Fruit fly (Drosophila melanogaster) whole organism, embryonic: Measurements from ENCODE around the gene CG12995.

ENCODE experiments used
- ATbp ChIP-seq: fragments of 200-800 bp; sonication (Bioruptor generic); optimal IDR thresholded peaks from 2 replicates; lab custom pipeline; 2017; ENCODE audit warnings: missing biosample characterization, mild to moderate bottlenecking, missing genetic modification characterization, missing genetic modification reagents
- CG10366 ChIP-seq: fragments of 200-800 bp; sonication (Bioruptor generic); IDR thresholded peaks from 2 replicates; pipeline ENCODE4 v1.3.6; 2022; ENCODE audit warnings: missing biosample characterization, missing genetic modification characterization
- CG11398 ChIP-seq: fragments of 200-800 bp; sonication (Bioruptor generic); optimal IDR thresholded peaks from 2 replicates; lab custom pipeline; 2016; ENCODE audit warnings: missing biosample characterization, missing genetic modification characterization
- CG12219 ChIP-seq: fragments of 200-800 bp; sonication (Bioruptor generic); optimal IDR thresholded peaks from 3 replicates; lab custom pipeline; 2018; ENCODE audit warnings: missing biosample characterization, mild to moderate bottlenecking, missing genetic modification characterization
- CG13624 ChIP-seq: fragments of 200-800 bp; sonication (Bioruptor generic); optimal IDR thresholded peaks from 2 replicates; lab custom pipeline; 2016; ENCODE audit warnings: missing biosample characterization, missing genetic modification characterization
- CG14965 ChIP-seq: fragments of 200-800 bp; sonication (Bioruptor generic); optimal IDR thresholded peaks from 2 replicates; lab custom pipeline; 2016; ENCODE audit warnings: missing biosample characterization, missing genetic modification characterization, borderline replicate concordance
- CG1529 ChIP-seq: fragments of 200-800 bp; sonication (Bioruptor generic); optimal IDR thresholded peaks from 3 replicates; lab custom pipeline; 2018; ENCODE audit warnings: missing biosample characterization, missing genetic modification characterization
- CG1602 ChIP-seq: fragments of 200-800 bp; sonication (Bioruptor generic); optimal IDR thresholded peaks from 3 replicates; lab custom pipeline; 2016; ENCODE audit warnings: missing biosample characterization, missing genetic modification characterization
- CG1603 ChIP-seq: fragments of 200-800 bp; sonication (Bioruptor generic); optimal IDR thresholded peaks from 2 replicates; lab custom pipeline; 2019; ENCODE audit warnings: missing biosample characterization, mild to moderate bottlenecking, missing genetic modification characterization, moderate library complexity
- CG16863 ChIP-seq: fragments of 200-800 bp; sonication (Bioruptor generic); optimal IDR thresholded peaks from 3 replicates; lab custom pipeline; 2016; ENCODE audit warnings: missing biosample characterization, missing genetic modification characterization
- CG2889 ChIP-seq: fragments of 200-800 bp; sonication (Bioruptor generic); IDR thresholded peaks from 3 replicates; pipeline ENCODE4 v1.3.6; 2022; ENCODE audit warnings: missing biosample characterization, missing genetic modification characterization
- CG31388 ChIP-seq: fragments of 200-800 bp; sonication (Bioruptor generic); optimal IDR thresholded peaks from 2 replicates; lab custom pipeline; 2016; ENCODE audit warnings: missing biosample characterization, missing genetic modification characterization
- CG3163 ChIP-seq: fragments of 200-800 bp; sonication (Bioruptor generic); optimal IDR thresholded peaks from 3 replicates; lab custom pipeline; 2016; ENCODE audit warnings: missing biosample characterization, missing genetic modification characterization
- CG5180 ChIP-seq: fragments of 200-800 bp; sonication (Bioruptor generic); optimal IDR thresholded peaks from 3 replicates; lab custom pipeline; 2017; ENCODE audit warnings: missing biosample characterization, missing genetic modification characterization, mild to moderate bottlenecking, moderate library complexity, missing genetic modification reagents
- CG6689 ChIP-seq: fragments of 200-800 bp; sonication (Bioruptor generic); IDR thresholded peaks from 2 replicates; pipeline ENCODE4 v1.3.6; 2022; ENCODE audit warnings: missing biosample characterization, missing genetic modification characterization
- CG6813 ChIP-seq: fragments of 200-800 bp; sonication (Bioruptor generic); optimal IDR thresholded peaks from 2 replicates; lab custom pipeline; 2017; ENCODE audit warnings: missing biosample characterization, missing genetic modification characterization, mild to moderate bottlenecking, moderate library complexity, missing genetic modification reagents
- CG6854 ChIP-seq: fragments of 200-800 bp; sonication (Bioruptor generic); optimal IDR thresholded peaks from 3 replicates; lab custom pipeline; 2017; ENCODE audit warnings: missing biosample characterization, mild to moderate bottlenecking, missing genetic modification characterization
- CG7556 ChIP-seq: fragments of 200-800 bp; sonication (Bioruptor generic); optimal IDR thresholded peaks from 2 replicates; lab custom pipeline; 2017; ENCODE audit warnings: missing biosample characterization, mild to moderate bottlenecking, missing genetic modification characterization
- CG7786 ChIP-seq: fragments of 200-800 bp; sonication (Bioruptor generic); optimal IDR thresholded peaks from 2 replicates; lab custom pipeline; 2016; ENCODE audit warnings: missing biosample characterization, missing genetic modification characterization
- D19A ChIP-seq: fragments of 200-800 bp; optimal IDR thresholded peaks from 3 replicates; lab custom pipeline; 2019; ENCODE audit warnings: missing biosample characterization, mild to moderate bottlenecking, missing genetic modification characterization, moderate library complexity
- Dfd ChIP-seq, 2 experiments: fragments of >200 bp; optimal IDR thresholded peaks; 2 replicates each; lab custom pipeline; 2017; ENCODE audit warnings: missing biosample characterization in 2 of 2, missing genetic modification characterization in 2 of 2
- Dip2 ChIP-seq: fragments of 200-800 bp; sonication (Bioruptor generic); IDR thresholded peaks from 2 replicates; pipeline ENCODE4 v1.3.6; 2022; ENCODE audit warnings: missing biosample characterization, missing genetic modification characterization
- Dip3 ChIP-seq: fragments of 200-800 bp; sonication (Bioruptor generic); optimal IDR thresholded peaks from 3 replicates; lab custom pipeline; 2016; ENCODE audit warnings: missing biosample characterization, missing genetic modification characterization
- Dp ChIP-seq: fragments of 200-800 bp; sonication (Bioruptor generic); optimal IDR thresholded peaks from 2 replicates; lab custom pipeline; 2018; ENCODE audit warnings: missing biosample characterization, mild to moderate bottlenecking, missing genetic modification characterization, moderate library complexity
- Drgx ChIP-seq: fragments of 200-800 bp; sonication (Bioruptor generic); IDR thresholded peaks from 2 replicates; pipeline ENCODE4 v1.3.6; 2022; ENCODE audit warnings: missing biosample characterization, missing genetic modification characterization
- Hmr ChIP-seq: fragments of 200-800 bp; sonication (Bioruptor generic); optimal IDR thresholded peaks from 3 replicates; lab custom pipeline; 2017; ENCODE audit warnings: mild to moderate bottlenecking, missing biosample characterization, missing genetic modification reagents, missing genetic modification characterization
- Hr51 ChIP-seq, 2 experiments: fragments of 200-800 bp; sonication (Bioruptor generic); optimal IDR thresholded peaks; 2 replicates in 1 of 2; 3 replicates in 1 of 2; lab custom pipeline; 2016 to 2018; ENCODE audit warnings: missing biosample characterization in 2 of 2, missing genetic modification characterization in 2 of 2, mild to moderate bottlenecking in 1 of 2, moderate library complexity in 1 of 2
- MBD-R2 ChIP-seq: fragments of 200-800 bp; sonication (Bioruptor generic); IDR thresholded peaks from 2 replicates; pipeline ENCODE4 v1.3.6; 2022; ENCODE audit warnings: missing biosample characterization, missing genetic modification characterization
- NFAT ChIP-seq: fragments of 200-800 bp; sonication (Bioruptor generic); IDR thresholded peaks from 2 replicates; pipeline ENCODE4 v1.3.6; 2022; ENCODE audit warnings: missing biosample characterization, missing genetic modification characterization
- Oli ChIP-seq: fragments of 200-800 bp; sonication (Bioruptor generic); optimal IDR thresholded peaks from 2 replicates; lab custom pipeline; 2018; ENCODE audit warnings: missing biosample characterization, mild to moderate bottlenecking, missing genetic modification characterization, moderate library complexity
- ase ChIP-seq: fragments of 200-800 bp; sonication (Bioruptor generic); IDR thresholded peaks from 3 replicates; pipeline ENCODE4 v1.3.6; 2022; ENCODE audit warnings: missing biosample characterization, missing genetic modification characterization
- az2 ChIP-seq: fragments of 200-800 bp; sonication (Bioruptor generic); optimal IDR thresholded peaks from 3 replicates; lab custom pipeline; 2016; ENCODE audit warnings: missing biosample characterization, missing genetic modification characterization
- chif ChIP-seq, 2 experiments: fragments of 200-800 bp; sonication (Bioruptor generic); optimal IDR thresholded peaks; 3 replicates each; lab custom pipeline; 2016; ENCODE audit warnings: missing biosample characterization in 2 of 2, missing genetic modification characterization in 2 of 2
- chinmo ChIP-seq: fragments of 200-800 bp; sonication (Bioruptor generic); IDR thresholded peaks from 4 replicates; pipeline ENCODE4 v1.3.6; 2022; ENCODE audit warnings: missing biosample characterization, missing genetic modification characterization; ENCODE audit not compliant: partially characterized antibody
- crp ChIP-seq, 2 experiments: fragments of 200-800 bp; sonication (Bioruptor generic); optimal IDR thresholded peaks; 2 replicates in 1 of 2; 3 replicates in 1 of 2; lab custom pipeline; 2017; ENCODE audit warnings: missing biosample characterization in 2 of 2, missing genetic modification characterization in 2 of 2, mild to moderate bottlenecking in 1 of 2, moderate library complexity in 1 of 2
- dimm ChIP-seq: fragments of 200-800 bp; sonication (Bioruptor generic); IDR thresholded peaks from 2 replicates; pipeline ENCODE4 v1.3.6; 2022; ENCODE audit warnings: missing biosample characterization, missing genetic modification characterization
- en ChIP-seq: fragments of 200-800 bp; sonication (Bioruptor generic); optimal IDR thresholded peaks from 2 replicates; lab custom pipeline; 2016; ENCODE audit warnings: missing biosample characterization, missing genetic modification characterization
- eyg ChIP-seq: fragments of 200-800 bp; sonication (Bioruptor generic); optimal IDR thresholded peaks from 3 replicates; lab custom pipeline; 2016; ENCODE audit warnings: missing biosample characterization, missing genetic modification characterization
- fu2 ChIP-seq: fragments of 200-800 bp; sonication (Bioruptor generic); optimal IDR thresholded peaks from 2 replicates; lab custom pipeline; 2016; ENCODE audit warnings: missing biosample characterization, missing genetic modification characterization
- gfzf ChIP-seq: fragments of 200-800 bp; sonication (Bioruptor generic); optimal IDR thresholded peaks from 2 replicates; lab custom pipeline; 2016; ENCODE audit warnings: missing biosample characterization, mild to moderate bottlenecking, missing genetic modification characterization, moderate library complexity
- hb ChIP-seq: fragments of 200-800 bp; sonication (Bioruptor generic); IDR thresholded peaks from 3 replicates; pipeline ENCODE4 v1.3.6; 2022; ENCODE audit warnings: missing biosample characterization, missing genetic modification characterization; ENCODE audit not compliant: partially characterized antibody
- ken ChIP-seq: fragments of 200-800 bp; sonication (Bioruptor generic); IDR thresholded peaks from 3 replicates; pipeline ENCODE4 v1.3.6; 2022; ENCODE audit warnings: missing biosample characterization, missing genetic modification characterization
- nau ChIP-seq: fragments of 200-800 bp; sonication (Bioruptor generic); optimal IDR thresholded peaks from 3 replicates; lab custom pipeline; 2017; ENCODE audit warnings: missing biosample characterization, mild to moderate bottlenecking, missing genetic modification characterization, missing genetic modification reagents
- org-1 ChIP-seq: fragments of 200-800 bp; sonication (Bioruptor generic); optimal IDR thresholded peaks from 2 replicates; lab custom pipeline; 2017; ENCODE audit warnings: missing biosample characterization, missing genetic modification characterization
- rib ChIP-seq: fragments of 200-800 bp; sonication (Bioruptor generic); IDR thresholded peaks from 2 replicates; pipeline ENCODE4 v1.3.6; 2022; ENCODE audit warnings: missing biosample characterization, missing genetic modification characterization
- so ChIP-seq: fragments of 200-800 bp; sonication (Bioruptor generic); IDR thresholded peaks from 3 replicates; pipeline ENCODE4 v1.3.6; 2022; ENCODE audit warnings: missing biosample characterization, missing genetic modification characterization
- trem ChIP-seq: fragments of 200-800 bp; optimal IDR thresholded peaks from 3 replicates; lab custom pipeline; 2019; ENCODE audit warnings: missing biosample characterization, mild to moderate bottlenecking, missing genetic modification characterization, moderate library complexity
- twi ChIP-seq: fragments of 200-800 bp; optimal IDR thresholded peaks from 2 replicates; lab custom pipeline; 2019; ENCODE audit warnings: missing biosample characterization, mild to moderate bottlenecking, missing genetic modification characterization, moderate library complexity
- unc-4 ChIP-seq: fragments of 200-800 bp; sonication (Bioruptor generic); IDR thresholded peaks from 2 replicates; pipeline ENCODE4 v1.3.6; 2022; ENCODE audit warnings: missing biosample characterization, missing genetic modification characterization; ENCODE audit not compliant: partially characterized antibody
- yki ChIP-seq: fragments of >200 bp; optimal IDR thresholded peaks from 3 replicates; lab custom pipeline; 2018
- zfh2 ChIP-seq: fragments of 200-800 bp; sonication (Bioruptor generic); optimal IDR thresholded peaks from 2 replicates; lab custom pipeline; 2016; ENCODE audit warnings: missing biosample characterization, missing genetic modification characterization

Gene CG12995

dm6 chrX:17178484-17178921 is 31.3 kb downstream of the CG12995 start (continued):
- TF ChIP-seq CG16863 (GFP tag; lab: Kevin White, UChicago) (peak; percentile 75), CG2889 (GFP tag; lab: Robert Waterston, UW) (no peak), ase (peak; percentile 98), Dfd (GFP tag; optimal IDR thresholded peaks at IDR 0.05; lab: Kevin White, UChicago) (no peak), CG5180 (GFP tag; lab: Kevin White, UChicago) (peak; percentile 90), CG6813 (GFP tag; lab: Kevin White, UChicago) (peak; percentile 97), crp (GFP tag; optimal IDR thresholded peaks at IDR 0.05; lab: Kevin White, UChicago) (no peak), CG7786 (peak; percentile 69), MBD-R2 (GFP tag; lab: Robert Waterston, UW) (peak; percentile 98), chinmo (GFP tag; lab: Robert Waterston, UW) (0 out of 4 replicates have a peak, but pooled peaks have one; percentile 16), CG1529 (no peak), eyg (GFP tag; lab: Kevin White, UChicago) (peak; percentile 95), CG3163 (GFP tag; lab: Kevin White, UChicago) (peak; percentile 18), CG1603 (tag; lab: Kevin White, UChicago) (peak; percentile 96), yki (lab: Kevin White, UChicago) (peak; percentile 89), D19A (tag; lab: Kevin White, UChicago) (peak; percentile 96), Hmr (no peak), Dp (GFP tag; lab: Kevin White, UChicago) (no peak), dimm (GFP tag; lab: Robert Waterston, UW) (peak; percentile 98), gfzf (GFP tag; lab: Kevin White, UChicago) (peak; percentile 2), CG6689 (GFP tag; lab: Robert Waterston, UW) (peak; percentile 99), CG13624 (peak; percentile 97), trem (tag; lab: Kevin White, UChicago) (peak; percentile 96), twi (tag; lab: Kevin White, UChicago) (peak; percentile 22), CG10366 (peak; percentile 98), Dip3 (no peak), so (GFP tag; lab: Robert Waterston, UW) (peak; percentile 97), CG11398 (GFP tag; lab: Kevin White, UChicago) (peak; percentile 33), az2 (no peak), org-1 (GFP tag; lab: Kevin White, UChicago) (peak; percentile 79), zfh2 (GFP tag; lab: Kevin White, UChicago) (no peak), CG1602 (GFP tag; lab: Kevin White, UChicago) (peak; percentile 63), hb (no peak), Drgx (peak; percentile 99), Oli (tag; lab: Kevin White, UChicago) (peak; percentile 80), ken (GFP tag; lab: Robert Waterston, UW) (peak; percentile 74; the same call in 2 of the 3 replicates), Hr51 (GFP tag; optimal IDR thresholded peaks at IDR 0.05; lab: Kevin White, UChicago) (no peak), rib (GFP tag; lab: Robert Waterston, UW) (peak; percentile 96), NFAT (GFP tag; lab: Robert Waterston, UW) (peak; percentile 96), chif (GFP tag; optimal IDR thresholded peaks at IDR 0.05; lab: Kevin White, UChicago) (peak in 1 of 2 experiments; percentile 86), CG6854 (GFP tag; lab: Kevin White, UChicago) (peak; percentile 95), CG31388 (GFP tag; lab: Kevin White, UChicago) (peak; percentile 93), CG7556 (GFP tag; lab: Kevin White, UChicago) (no peak), nau (GFP tag; lab: Kevin White, UChicago) (peak; percentile 95), CG12219 (GFP tag; lab: Kevin White, UChicago) (peak; percentile 91), fu2 (no peak), Dip2 (peak; percentile 78), en (peak; percentile 77), unc-4 (GFP tag; lab: Robert Waterston, UW) (no peak), ATbp (GFP tag; lab: Kevin White, UChicago) (no peak), CG14965 (GFP tag; lab: Kevin White, UChicago) (peak; percentile 49)
